Fruit fly (Drosophila melanogaster): Measurements from ENCODE around the gene CG14260.
A peak's percentile ranks its signal among the peaks of the same experiment; 100 is the strongest.

The CG14260 gene

dm6 chr3R:27288202-27289135, 23.2 kb downstream of the CG14260 start, which contains the start of the genes bigmax and Hmu (continued):
- TF ChIP-seq Sry-β (GFP tag; optimal IDR thresholded peaks at IDR 0.05) (no peak), Aef1 (GFP tag; IDR thresholded peaks at IDR 0.05) (peak; percentile 80), ash1 (GFP tag; optimal IDR thresholded peaks at IDR 0.05) (no peak), lmd (GFP tag; IDR thresholded peaks at IDR 0.05) (peak; percentile 85), az2 (GFP tag; optimal IDR thresholded peaks at IDR 0.05) (peak; percentile 77), Elba2 (GFP tag; optimal IDR thresholded peaks at IDR 0.05) (no peak), dysf (GFP tag; IDR thresholded peaks at IDR 0.05) (peak; percentile 84), CG8388 (GFP tag; optimal IDR thresholded peaks at IDR 0.05) (peak; percentile 74), CG6791 (GFP tag; IDR thresholded peaks at IDR 0.05; ENCODE audit: partially characterized antibody) (peak; percentile 84; the same call in 2 of the 3 replicates), CG11560 (tag; IDR thresholded peaks at IDR 0.05) (peak; percentile 67; the same call in 2 of the 3 replicates), Dbx (GFP tag; IDR thresholded peaks at IDR 0.05) (peak; percentile 92), Hr51 (GFP tag; optimal IDR thresholded peaks at IDR 0.05) (peak; percentile 85 to 86), schlank (tag; optimal IDR thresholded peaks at IDR 0.05) (peak; percentile 68), CG3281 (GFP tag; optimal IDR thresholded peaks at IDR 0.05) (peak; percentile 71), Dref (GFP tag; IDR thresholded peaks at IDR 0.05) (peak; percentile 67), CG1233 (GFP tag; optimal IDR thresholded peaks at IDR 0.05) (peak; percentile 39), salm (tag; optimal IDR thresholded peaks at IDR 0.05) (peak; percentile 51), fd64A (GFP tag; optimal IDR thresholded peaks at IDR 0.05) (no peak), CG2129 (GFP tag; IDR thresholded peaks at IDR 0.05; ENCODE audit: partially characterized antibody) (peak; percentile 87), YL-1 (GFP tag; optimal IDR thresholded peaks at IDR 0.05) (peak; percentile 94), CG8924 (tag; optimal IDR thresholded peaks at IDR 0.05) (peak; percentile 80), kni (GFP tag; optimal IDR thresholded peaks at IDR 0.05) (peak; percentile 29), CG12299 (tag; optimal IDR thresholded peaks at IDR 0.05) (peak; percentile 27), NFAT (GFP tag; IDR thresholded peaks at IDR 0.05) (peak; percentile 88), CG34376 (GFP tag; optimal IDR thresholded peaks at IDR 0.05) (peak; percentile 87), Asciz (GFP tag; optimal IDR thresholded peaks at IDR 0.05) (peak; percentile 36), CG8281 (tag; optimal IDR thresholded peaks at IDR 0.05) (peak; percentile 21), crol (GFP tag; IDR thresholded peaks at IDR 0.05) (peak; percentile 87), vvl (GFP tag; IDR thresholded peaks at IDR 0.05) (peak; percentile 92), dpn (GFP tag; optimal IDR thresholded peaks at IDR 0.05) (peak; percentile 92 to 93), CG3838 (GFP tag; optimal IDR thresholded peaks at IDR 0.05) (peak; percentile 69), TFAM (GFP tag; optimal IDR thresholded peaks at IDR 0.05) (no peak), Scr (GFP tag; IDR thresholded peaks at IDR 0.05; ENCODE audit: partially characterized antibody) (peak; percentile 96), D19A (tag; optimal IDR thresholded peaks at IDR 0.05) (peak; percentile 55), Tbp (GFP tag; optimal IDR thresholded peaks at IDR 0.05) (no peak), kay (GFP tag; optimal IDR thresholded peaks at IDR 0.05) (peak; percentile 77), corto (GFP tag; optimal IDR thresholded peaks at IDR 0.05) (no peak), odd (GFP tag; optimal IDR thresholded peaks at IDR 0.05) (peak; percentile 36), slou (GFP tag; optimal IDR thresholded peaks at IDR 0.05) (peak; percentile 63), aop (GFP tag; IDR thresholded peaks at IDR 0.05) (no peak), CG1602 (GFP tag; optimal IDR thresholded peaks at IDR 0.05) (peak; percentile 84), pan (optimal IDR thresholded peaks at IDR 0.05) (no peak), pan (GFP tag; optimal IDR thresholded peaks at IDR 0.05 in 1 of 2, IDR thresholded peaks at IDR 0.05 in 1 of 2) (peak in 1 of 2 experiments; percentile 90), unc-4 (GFP tag; IDR thresholded peaks at IDR 0.05; ENCODE audit: partially characterized antibody) (peak; percentile 98), CG14667 (GFP tag; IDR thresholded peaks at IDR 0.05) (peak; percentile 62; the same call in 1 of the 2 replicates), CG32772 (GFP tag; IDR thresholded peaks at IDR 0.05) (peak; percentile 80), CG8089 (GFP tag; optimal IDR thresholded peaks at IDR 0.05) (peak; percentile 72), HLH4C (GFP tag; IDR thresholded peaks at IDR 0.05; ENCODE audit: partially characterized antibody) (peak; percentile 83)
